Fruit fly (Drosophila melanogaster): ENCODE measurements around the gene DENR.

The DENR gene

DNA sequence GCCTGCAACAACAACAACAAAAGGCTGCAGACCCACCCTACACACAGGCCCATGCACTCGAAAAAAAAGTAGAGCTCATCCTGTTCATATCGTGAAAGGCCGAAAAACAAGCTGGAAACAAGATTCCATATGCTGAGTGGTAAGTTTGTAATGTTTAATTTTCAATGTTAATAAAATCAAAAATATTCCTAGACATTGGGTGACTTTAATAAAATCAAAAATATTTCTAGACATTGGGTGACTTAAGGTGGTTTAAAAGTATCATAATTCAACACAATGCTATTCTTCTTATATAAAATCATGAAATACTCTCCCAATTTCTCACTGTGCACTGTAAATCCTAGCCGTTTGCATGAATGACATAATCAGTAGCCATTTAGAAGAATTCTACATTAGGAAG is 6.3 kb downstream of the DENR start:
- TF ChIP-seq ovo (GFP tag; optimal IDR thresholded peaks at IDR 0.05): no peak
- no peak for TF ChIP-seq CG12768 (GFP tag; optimal IDR thresholded peaks at IDR 0.05)
- no peak for TF ChIP-seq CG33017 (tag; optimal IDR thresholded peaks at IDR 0.05)
- TF ChIP-seq Hr96 (GFP tag; optimal IDR thresholded peaks at IDR 0.05): no peak
- no peak for TF ChIP-seq kay (GFP tag; ENCODE audit: borderline replicate concordance)
- no peak for TF ChIP-seq CG5204 (GFP tag; optimal IDR thresholded peaks at IDR 0.05)
- no peak for TF ChIP-seq pad (GFP tag; optimal IDR thresholded peaks at IDR 0.05)
- TF ChIP-seq Clk (GFP tag; optimal IDR thresholded peaks at IDR 0.05): no peak
- no peak for TF ChIP-seq CG7101 (tag; optimal IDR thresholded peaks at IDR 0.05)
- no peak for TF ChIP-seq cic (GFP tag; optimal IDR thresholded peaks at IDR 0.05)
- no peak for TF ChIP-seq CG1620 (GFP tag; optimal IDR thresholded peaks at IDR 0.05)
- no peak for TF ChIP-seq CG14711 (tag; optimal IDR thresholded peaks at IDR 0.05)
- no peak for TF ChIP-seq CG11617 (GFP tag; optimal IDR thresholded peaks at IDR 0.05)
- TF ChIP-seq toe (GFP tag; optimal IDR thresholded peaks at IDR 0.05): no peak

DNA sequence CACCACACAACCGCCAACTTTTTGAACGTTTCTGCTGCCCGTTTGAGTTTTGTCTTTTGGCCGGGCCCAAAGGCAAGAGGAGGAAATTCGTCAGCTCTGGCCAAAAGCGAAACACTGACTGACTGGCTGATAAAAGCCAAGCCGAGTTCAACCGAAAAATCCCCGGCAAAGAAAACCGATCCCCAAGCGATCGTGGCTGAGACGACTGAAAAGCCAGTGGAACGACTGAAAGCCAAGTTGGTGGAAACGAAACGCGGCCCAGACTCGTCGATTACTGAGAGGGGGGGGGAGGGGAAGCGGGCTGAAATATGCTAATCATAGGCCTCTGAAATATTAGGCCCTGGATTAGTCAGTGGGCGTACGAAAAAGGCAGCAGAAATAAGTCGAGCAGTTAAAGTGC is 9.9 kb downstream of the DENR start, which contains the start of gene CG13003:
Gene CG13003 (minus strand): TSS at position 120 of the 400 bp plus-strand sequence.
- TF ChIP-seq cnc (optimal IDR thresholded peaks at IDR 0.05): no peak
- TF ChIP-seq kay (GFP tag; ENCODE audit: borderline replicate concordance): no peak
- TF ChIP-seq cic (GFP tag; optimal IDR thresholded peaks at IDR 0.05): no peak
- TF ChIP-seq pad (GFP tag; optimal IDR thresholded peaks at IDR 0.05): no peak
- no peak for TF ChIP-seq tj (GFP tag; optimal IDR thresholded peaks at IDR 0.05)
- no peak for TF ChIP-seq CG7101 (tag; optimal IDR thresholded peaks at IDR 0.05)
- TF ChIP-seq CG5204 (GFP tag; optimal IDR thresholded peaks at IDR 0.05): no peak
- TF ChIP-seq CG11617 (GFP tag; optimal IDR thresholded peaks at IDR 0.05): no peak
- TF ChIP-seq CG12768 (GFP tag; optimal IDR thresholded peaks at IDR 0.05): no peak
- no peak for TF ChIP-seq CG7045 (GFP tag; optimal IDR thresholded peaks at IDR 0.05)
- TF ChIP-seq ovo (GFP tag; optimal IDR thresholded peaks at IDR 0.05): no peak
- TF ChIP-seq Hr96 (GFP tag; optimal IDR thresholded peaks at IDR 0.05): no peak
- no peak for TF ChIP-seq CG33017 (tag; optimal IDR thresholded peaks at IDR 0.05)
- no peak for TF ChIP-seq Crg-1 (GFP tag; optimal IDR thresholded peaks at IDR 0.05)
- TF ChIP-seq CG1620 (GFP tag; optimal IDR thresholded peaks at IDR 0.05): no peak
- TF ChIP-seq Clk (GFP tag; optimal IDR thresholded peaks at IDR 0.05): no peak
- TF ChIP-seq Mnt (GFP tag; optimal IDR thresholded peaks at IDR 0.05): no peak
- no peak for TF ChIP-seq toe (GFP tag; optimal IDR thresholded peaks at IDR 0.05)
- no peak for TF ChIP-seq CG14711 (tag; optimal IDR thresholded peaks at IDR 0.05)

DNA sequence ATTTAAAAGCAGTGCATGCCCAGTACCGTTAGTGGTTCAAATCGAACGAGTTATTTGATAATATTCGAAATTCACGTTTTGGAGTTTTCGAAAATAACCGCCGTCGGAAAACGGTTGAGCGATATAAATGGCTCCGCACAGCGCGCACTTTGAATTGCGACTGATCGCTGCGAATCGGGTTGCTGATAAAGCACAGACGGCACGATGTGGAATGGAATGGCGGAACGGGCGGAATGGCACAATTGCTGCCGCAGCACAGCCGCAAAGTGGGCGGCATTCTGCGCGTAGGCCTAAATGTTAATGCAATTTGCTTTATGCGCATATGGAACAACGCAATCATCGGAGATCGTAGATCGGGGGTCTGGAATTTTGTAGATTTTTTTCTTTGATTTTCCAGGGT is 11.7 kb downstream of the DENR start:
- TF ChIP-seq cic (GFP tag; optimal IDR thresholded peaks at IDR 0.05) (no peak), Hr96 (GFP tag; optimal IDR thresholded peaks at IDR 0.05) (no peak), CG11617 (GFP tag; optimal IDR thresholded peaks at IDR 0.05) (no peak), cnc (optimal IDR thresholded peaks at IDR 0.05) (no peak), Clk (GFP tag; optimal IDR thresholded peaks at IDR 0.05) (no peak), toe (GFP tag; optimal IDR thresholded peaks at IDR 0.05) (no peak), CG12768 (GFP tag; optimal IDR thresholded peaks at IDR 0.05) (no peak), CG33017 (tag; optimal IDR thresholded peaks at IDR 0.05) (no peak), bab1 (GFP tag; optimal IDR thresholded peaks at IDR 0.05) (no peak), kay (GFP tag; ENCODE audit: borderline replicate concordance) (no peak)

DNA sequence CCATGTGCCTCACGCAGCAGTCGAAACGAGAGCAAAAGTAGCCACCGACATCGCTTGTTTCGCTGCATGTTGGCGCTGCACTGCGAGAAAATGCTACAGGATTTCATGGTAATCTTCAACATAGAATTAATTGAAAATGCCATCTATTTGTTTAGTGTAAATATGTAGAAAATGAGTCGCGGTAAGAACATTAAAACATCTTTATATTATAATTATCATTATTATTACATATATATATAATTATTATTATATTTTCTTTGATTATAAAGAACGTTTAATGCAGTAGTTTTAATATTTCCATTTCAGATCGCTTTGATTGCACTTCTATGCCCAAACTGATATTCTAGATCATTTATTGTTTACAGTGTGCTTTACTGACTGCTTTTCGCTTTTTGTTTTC is 13.3 kb downstream of the DENR start:
- TF ChIP-seq Clk (GFP tag; optimal IDR thresholded peaks at IDR 0.05) (no peak), CG7101 (tag; optimal IDR thresholded peaks at IDR 0.05) (no peak), cnc (optimal IDR thresholded peaks at IDR 0.05) (no peak), CG7045 (GFP tag; optimal IDR thresholded peaks at IDR 0.05) (no peak), bab1 (GFP tag; optimal IDR thresholded peaks at IDR 0.05) (no peak)

DNA sequence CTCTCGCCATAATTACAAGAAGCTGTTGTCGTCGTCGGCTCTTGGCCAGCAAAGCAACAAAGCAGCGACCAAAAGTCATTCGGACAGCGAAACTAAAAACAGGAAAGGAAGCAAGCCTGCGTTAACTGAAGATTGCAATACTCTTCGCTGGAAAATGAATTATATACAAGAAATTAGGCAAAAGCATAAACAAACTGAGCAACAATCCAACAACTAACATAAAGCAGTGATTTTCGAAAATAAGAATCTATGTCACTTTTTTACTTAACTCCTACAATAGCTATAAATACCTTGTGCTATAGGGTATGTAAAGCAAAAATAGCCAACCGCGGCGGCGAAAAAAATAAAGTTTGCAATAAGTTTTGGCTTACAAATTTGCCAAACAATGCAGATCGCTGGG is 14.6 kb downstream of the DENR start:
- TF ChIP-seq cnc (optimal IDR thresholded peaks at IDR 0.05): no peak
- no peak for TF ChIP-seq CG7101 (tag; optimal IDR thresholded peaks at IDR 0.05)
- TF ChIP-seq cic (GFP tag; optimal IDR thresholded peaks at IDR 0.05): no peak
- no peak for TF ChIP-seq CG33017 (tag; optimal IDR thresholded peaks at IDR 0.05)
- no peak for TF ChIP-seq CG7045 (GFP tag; optimal IDR thresholded peaks at IDR 0.05)
- TF ChIP-seq Clk (GFP tag; optimal IDR thresholded peaks at IDR 0.05): no peak
- no peak for TF ChIP-seq CG14711 (tag; optimal IDR thresholded peaks at IDR 0.05)
- TF ChIP-seq CG12768 (GFP tag; optimal IDR thresholded peaks at IDR 0.05): no peak

DNA sequence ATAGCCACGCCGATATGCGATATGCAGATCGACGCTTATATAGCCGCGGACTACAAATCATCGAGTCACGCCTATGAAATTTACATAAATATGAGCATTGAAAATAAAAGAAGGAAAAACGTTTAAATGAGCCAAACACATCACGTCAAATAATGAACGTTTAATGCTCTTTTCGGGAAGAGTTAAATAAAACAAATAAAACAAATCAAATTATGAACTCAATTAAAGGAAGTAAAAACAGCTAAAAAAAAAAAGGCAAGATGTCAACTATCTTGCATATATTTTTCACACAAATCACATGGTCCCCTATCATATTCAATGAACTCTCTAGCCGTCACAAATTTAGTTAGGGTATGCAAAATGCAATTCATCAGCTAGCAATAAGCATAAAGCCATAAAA is 18.7 kb downstream of the DENR start:
- TF ChIP-seq bab1 (GFP tag; optimal IDR thresholded peaks at IDR 0.05) (no peak), CG5204 (GFP tag; optimal IDR thresholded peaks at IDR 0.05) (no peak), Hr96 (GFP tag; optimal IDR thresholded peaks at IDR 0.05) (no peak), cic (GFP tag; optimal IDR thresholded peaks at IDR 0.05) (no peak), CG1620 (GFP tag; optimal IDR thresholded peaks at IDR 0.05) (no peak), CG14711 (tag; optimal IDR thresholded peaks at IDR 0.05) (no peak), tj (GFP tag; optimal IDR thresholded peaks at IDR 0.05) (no peak), toe (GFP tag; optimal IDR thresholded peaks at IDR 0.05) (no peak)

DNA sequence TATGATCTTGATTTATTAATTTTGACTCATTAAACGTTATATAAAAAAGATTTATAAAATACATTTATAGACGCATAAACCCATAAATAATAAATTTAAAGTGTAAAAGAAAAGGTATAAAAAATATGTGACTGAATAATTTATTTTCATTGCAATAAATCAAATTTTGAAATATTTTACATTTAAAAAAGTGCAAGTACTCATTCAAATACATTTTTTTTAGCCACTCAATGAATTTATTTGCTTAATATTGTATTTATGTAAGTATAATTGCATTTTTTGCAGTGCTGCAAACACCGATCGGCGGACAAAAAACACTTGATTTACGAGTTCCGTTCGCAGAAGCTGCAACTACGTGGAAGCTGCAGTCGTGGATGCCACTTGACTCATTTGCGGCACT is 26.6 kb downstream of the DENR start:
- TF ChIP-seq toe (GFP tag; optimal IDR thresholded peaks at IDR 0.05) (no peak), CG7101 (tag; optimal IDR thresholded peaks at IDR 0.05) (no peak), CG5204 (GFP tag; optimal IDR thresholded peaks at IDR 0.05) (no peak), cic (GFP tag; optimal IDR thresholded peaks at IDR 0.05) (no peak), ovo (GFP tag; optimal IDR thresholded peaks at IDR 0.05) (no peak), Mnt (GFP tag; optimal IDR thresholded peaks at IDR 0.05) (no peak), CG11617 (GFP tag; optimal IDR thresholded peaks at IDR 0.05) (no peak), cnc (optimal IDR thresholded peaks at IDR 0.05) (no peak), CG1620 (GFP tag; optimal IDR thresholded peaks at IDR 0.05) (no peak), CG7045 (GFP tag; optimal IDR thresholded peaks at IDR 0.05) (no peak), CG12768 (GFP tag; optimal IDR thresholded peaks at IDR 0.05) (no peak), CG14711 (tag; optimal IDR thresholded peaks at IDR 0.05) (no peak), Hr96 (GFP tag; optimal IDR thresholded peaks at IDR 0.05) (no peak), Clk (GFP tag; optimal IDR thresholded peaks at IDR 0.05) (no peak), Crg-1 (GFP tag; optimal IDR thresholded peaks at IDR 0.05) (no peak)

All from whole organism, adult.